Worm (Caenorhabditis elegans) whole organism, L4/young adult: ENCODE data around the gene str-118.

ENCODE experiments used
- dao-5 ChIP-seq: sonication (generic microtip); optimal IDR thresholded peaks from 2 replicates; lab custom pipeline; 2016; ENCODE audit warnings: missing genotype, missing genetic modification characterization, moderate library complexity, missing compliant biosample characterization
- him-1 ChIP-seq: sonication (generic microtip); optimal IDR thresholded peaks from 2 replicates; lab custom pipeline; 2016; ENCODE audit warnings: missing genotype, missing genetic modification reagents, missing genetic modification characterization, missing compliant biosample characterization

- TF ChIP-seq him-1 (no peak), dao-5 (tag; lab: Kevin White, UChicago) (no peak)
Measured at ce11 chrV:10031384-10032171, 20.4 kb upstream of the str-118 start.
